Worm (Caenorhabditis elegans) whole organism, L4 larva: ENCODE results near the gene ergi-3.
A peak's percentile ranks its signal among the peaks of the same experiment; 100 is the strongest.

Experiments
- F44E2.7 ChIP-seq: fragments of 200-800 bp; sonication (Bioruptor generic); IDR thresholded peaks from 2 replicates; pipeline ENCODE4 v2.1.2; 2022; ENCODE audit warnings: missing genetic modification characterization, missing compliant biosample characterization
- attf-4 ChIP-seq: sonication (generic microtip); optimal IDR thresholded peaks from 3 replicates; lab custom pipeline; 2017; ENCODE audit warnings: missing biosample characterization, missing genetic modification characterization
- daf-12 ChIP-seq: fragments of 150-350 bp; optimal IDR thresholded peaks from 2 replicates; lab custom pipeline; 2014; ENCODE audit warnings: missing biosample characterization, missing genetic modification reagents, missing genetic modification characterization
- jun-1 ChIP-seq: fragments of 150-350 bp; optimal IDR thresholded peaks from 2 replicates; lab custom pipeline; 2014; ENCODE audit warnings: missing biosample characterization, missing genetic modification reagents, missing genetic modification characterization
- lin-15B ChIP-seq: fragments of 150-350 bp; sonication (generic microtip); optimal IDR thresholded peaks from 3 replicates; lab custom pipeline; 2014; ENCODE audit warnings: missing biosample characterization, missing genetic modification characterization
- nhr-28 ChIP-seq: fragments of 150-350 bp; optimal IDR thresholded peaks from 2 replicates; lab custom pipeline; 2014; ENCODE audit warnings: missing biosample characterization, missing genetic modification characterization
- skn-1 ChIP-seq: fragments of 150-350 bp; optimal IDR thresholded peaks from 2 replicates; lab custom pipeline; 2014; ENCODE audit warnings: missing biosample characterization, missing genetic modification characterization

ce11 chrX:15607498-15608019 lies 9.0 kb downstream of the ergi-3 start, which contains the start of gene nipi-3:
- TF ChIP-seq F44E2.7 (GFP tag; lab: Robert Waterston, UW) (no peak), skn-1 (tag; lab: Kevin White, UChicago) (peak; percentile 52), lin-15B (peak; percentile 44), jun-1 (peak; percentile 86), daf-12 (tag; lab: Kevin White, UChicago) (no peak), attf-4 (tag; lab: Kevin White, UChicago) (no peak), nhr-28 (tag; lab: Kevin White, UChicago) (peak; percentile 100)
